Worm (Caenorhabditis elegans) whole organism, early embryonic: Measurements from ENCODE around the gene Y105C5B.9.

Source experiments
- B0310.2 ChIP-seq: sonication (generic microtip); optimal IDR thresholded peaks from 2 replicates; lab custom pipeline; 2016; ENCODE audit warnings: mild to moderate bottlenecking, missing genetic modification characterization, missing compliant biosample characterization
- F13C5.2 ChIP-seq: sonication (generic microtip); optimal IDR thresholded peaks from 2 replicates; lab custom pipeline; 2017; ENCODE audit warnings: mild to moderate bottlenecking, missing genetic modification characterization, inconsistent platforms, missing compliant biosample characterization
- aly-1 ChIP-seq: sonication (generic microtip); optimal IDR thresholded peaks from 2 replicates; lab custom pipeline; 2016; ENCODE audit warnings: missing genetic modification characterization, missing compliant biosample characterization
- ama-1 ChIP-seq: fragments of 150-350 bp; optimal IDR thresholded peaks from 2 replicates; lab custom pipeline; 2014
- ceh-13 ChIP-seq: fragments of 200-800 bp; sonication (Bioruptor generic); optimal IDR thresholded peaks from 2 replicates; lab custom pipeline; 2018; ENCODE audit warnings: mild to moderate bottlenecking, missing genetic modification characterization, missing compliant biosample characterization
- ceh-36 ChIP-seq: sonication (generic microtip); optimal IDR thresholded peaks from 2 replicates; lab custom pipeline; 2016; ENCODE audit warnings: missing genetic modification characterization, inconsistent platforms, missing compliant biosample characterization
- ets-7 ChIP-seq: sonication (generic microtip); optimal IDR thresholded peaks from 2 replicates; lab custom pipeline; 2016; ENCODE audit warnings: missing genotype, missing genetic modification characterization, missing compliant biosample characterization
- flt-1 ChIP-seq: fragments of 200-800 bp; sonication (Bioruptor generic); IDR thresholded peaks from 2 replicates; pipeline ENCODE4 v1.3.6; 2022; ENCODE audit warnings: missing genetic modification characterization, missing compliant biosample characterization
- hmbx-1 ChIP-seq: sonication (generic microtip); optimal IDR thresholded peaks from 2 replicates; lab custom pipeline; 2016; ENCODE audit warnings: mild to moderate bottlenecking, missing genetic modification characterization, missing compliant biosample characterization
- hmg-4 ChIP-seq: fragments of 200-800 bp; sonication (Bioruptor generic); optimal IDR thresholded peaks from 2 replicates; lab custom pipeline; 2018; ENCODE audit warnings: mild to moderate bottlenecking, missing genetic modification characterization, missing compliant biosample characterization
- hnd-1 ChIP-seq: sonication (generic microtip); optimal IDR thresholded peaks from 2 replicates; lab custom pipeline; 2016; ENCODE audit warnings: missing genetic modification characterization, missing compliant biosample characterization
- pes-1 ChIP-seq: fragments of 200-800 bp; sonication (Bioruptor generic); IDR thresholded peaks from 2 replicates; pipeline ENCODE4 v1.3.6; 2022; ENCODE audit warnings: missing genetic modification reagents, missing genetic modification characterization, missing compliant biosample characterization
- scrt-1 ChIP-seq: fragments of 200-800 bp; sonication (Bioruptor generic); IDR thresholded peaks from 2 replicates; pipeline ENCODE4 v1.3.6; 2022; ENCODE audit warnings: missing genetic modification characterization, missing compliant biosample characterization
- sea-1 ChIP-seq: fragments of 200-800 bp; sonication (Bioruptor generic); conservative IDR thresholded peaks from 2 replicates; pipeline ENCODE4 v1.3.6; 2022; ENCODE audit warnings: missing genetic modification characterization, missing compliant biosample characterization
- tbx-11 ChIP-seq: fragments of 200-800 bp; sonication (Bioruptor generic); IDR thresholded peaks from 2 replicates; pipeline ENCODE4 v1.3.6; 2022; ENCODE audit warnings: missing genetic modification characterization, missing compliant biosample characterization
- tbx-37 ChIP-seq: fragments of 200-800 bp; sonication (Bioruptor generic); conservative IDR thresholded peaks from 2 replicates; pipeline ENCODE4 v1.3.6; 2022; ENCODE audit warnings: missing genetic modification reagents, missing genetic modification characterization, missing compliant biosample characterization
- tra-4 ChIP-seq: sonication (generic microtip); optimal IDR thresholded peaks from 2 replicates; lab custom pipeline; 2017; ENCODE audit warnings: missing genetic modification characterization, missing compliant biosample characterization

The Y105C5B.9 gene

DNA sequence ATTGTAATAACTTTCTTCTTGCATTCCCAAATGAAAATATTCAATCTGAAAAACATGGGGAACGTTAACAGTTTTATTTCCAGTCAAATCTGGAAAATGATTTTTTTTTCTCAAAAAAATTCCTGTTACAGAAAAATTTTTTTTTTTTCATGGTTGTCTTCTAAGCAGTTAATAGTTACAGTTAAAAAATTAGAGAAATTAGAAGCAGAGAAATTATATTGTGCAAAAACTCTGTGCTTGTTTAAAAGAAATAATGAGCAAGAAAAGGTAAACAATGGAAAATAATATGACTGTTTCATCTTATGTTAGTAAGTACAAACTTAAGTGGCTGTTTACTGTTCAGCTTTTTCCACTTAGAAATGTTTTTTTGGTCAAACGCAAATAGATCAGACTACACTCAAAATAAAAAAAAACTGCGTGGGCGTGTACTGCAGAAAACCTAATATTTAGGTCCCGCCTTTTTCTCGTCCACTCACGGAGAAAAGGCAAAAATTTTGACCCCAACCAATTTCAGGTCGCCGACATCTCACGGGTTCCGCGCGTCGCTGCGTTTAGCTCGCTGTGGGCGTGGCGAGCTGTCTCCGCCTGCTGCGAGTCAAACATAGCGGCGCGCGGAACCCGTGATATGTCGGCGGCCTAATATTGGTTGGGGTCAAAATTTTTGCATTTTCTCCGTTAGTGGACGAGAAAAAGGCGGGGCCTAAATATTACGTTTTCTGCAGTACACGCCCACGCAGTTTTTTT is 20.6 kb downstream of the Y105C5B.9 start, which contains the start of gene ifas-3:
TSS of gene ifas-3 (minus strand) at position 51 of the 744 bp plus-strand sequence.
- no peak for TF ChIP-seq tbx-37 (GFP tag; lab: Robert Waterston, UW)
- no peak for TF ChIP-seq tra-4 (tag; lab: Kevin White, UChicago)
- TF ChIP-seq tbx-11 (GFP tag; lab: Robert Waterston, UW) = no peak
- no peak for TF ChIP-seq hnd-1 (tag; lab: Kevin White, UChicago)
- TF ChIP-seq flt-1 (GFP tag; lab: Robert Waterston, UW) = no peak
- no peak for TF ChIP-seq scrt-1
- no peak for TF ChIP-seq hmbx-1 (tag; lab: Kevin White, UChicago)
- no peak for TF ChIP-seq ets-7 (tag; lab: Kevin White, UChicago)
- no peak for TF ChIP-seq aly-1 (tag; lab: Kevin White, UChicago)
- no peak for TF ChIP-seq pes-1 (GFP tag; lab: Robert Waterston, UW)
- TF ChIP-seq ceh-36 (tag; lab: Kevin White, UChicago) = no peak
- TF ChIP-seq hmg-4 (GFP tag; lab: Kevin White, UChicago) = no peak
- TF ChIP-seq sea-1 (GFP tag; lab: Robert Waterston, UW) = no peak

DNA sequence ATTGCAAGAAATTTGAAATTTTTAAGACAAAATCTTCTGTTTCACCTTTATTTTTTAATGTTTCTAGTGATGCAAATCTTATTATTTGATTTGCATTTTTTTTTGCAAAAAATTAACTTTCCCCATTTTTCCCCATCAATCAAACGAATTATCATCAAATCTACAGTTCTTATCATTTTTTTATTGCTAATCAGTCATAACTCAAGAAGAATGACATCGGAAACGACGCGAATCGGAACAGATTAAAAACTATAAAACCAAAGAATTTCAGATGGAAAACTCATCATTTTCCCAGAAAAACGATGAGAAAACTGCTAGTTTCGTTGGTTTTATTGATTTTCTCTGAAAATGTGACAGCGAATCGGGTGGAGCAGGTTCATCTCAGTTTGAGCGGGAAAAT is 21.3 kb downstream of the Y105C5B.9 start, which contains the start of gene Y105C5B.15:
TSS of gene Y105C5B.15 (plus strand) at position 297 of the 400 bp plus-strand sequence.
- TF ChIP-seq B0310.2 (tag; lab: Kevin White, UChicago) (no peak), tbx-11 (GFP tag; lab: Robert Waterston, UW) (no peak), ceh-13 (GFP tag; lab: Kevin White, UChicago) (no peak), ets-7 (tag; lab: Kevin White, UChicago) (no peak), tra-4 (tag; lab: Kevin White, UChicago) (no peak)

DNA sequence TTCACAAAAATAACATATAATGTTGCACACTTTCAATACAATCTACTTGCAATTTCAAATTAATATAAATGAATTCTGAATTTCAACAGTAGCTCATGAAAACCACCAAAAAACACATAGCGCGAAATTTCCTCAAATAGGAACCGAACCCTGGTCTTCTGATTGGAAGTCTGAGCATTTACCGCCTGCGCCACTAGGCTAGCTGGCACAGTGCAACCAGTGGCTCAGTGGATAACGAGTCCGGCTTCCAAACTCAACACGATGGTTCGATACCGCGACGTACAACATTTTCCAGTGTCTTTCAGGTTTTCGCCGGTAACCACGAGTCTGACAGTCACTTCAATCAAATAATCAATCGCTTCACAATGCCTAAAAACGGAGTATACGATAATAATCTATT is 23.3 kb downstream of the Y105C5B.9 start:
- TF ChIP-seq F13C5.2 (tag; lab: Kevin White, UChicago) = no peak
- TF ChIP-seq B0310.2 (tag; lab: Kevin White, UChicago) = no peak
- no peak for TF ChIP-seq hmg-4 (GFP tag; lab: Kevin White, UChicago)
- TF ChIP-seq ama-1 (lab: Kevin White, UChicago) = no peak
- TF ChIP-seq flt-1 (GFP tag; lab: Robert Waterston, UW) = no peak
- no peak for TF ChIP-seq hmbx-1 (tag; lab: Kevin White, UChicago)
- no peak for TF ChIP-seq scrt-1
- no peak for TF ChIP-seq hnd-1 (tag; lab: Kevin White, UChicago)
- TF ChIP-seq tbx-37 (GFP tag; lab: Robert Waterston, UW) = no peak
- no peak for TF ChIP-seq ceh-36 (tag; lab: Kevin White, UChicago)
- TF ChIP-seq ets-7 (tag; lab: Kevin White, UChicago) = no peak
- TF ChIP-seq tra-4 (tag; lab: Kevin White, UChicago) = no peak
- no peak for TF ChIP-seq pes-1 (GFP tag; lab: Robert Waterston, UW)
- no peak for TF ChIP-seq sea-1 (GFP tag; lab: Robert Waterston, UW)
- no peak for TF ChIP-seq ceh-13 (GFP tag; lab: Kevin White, UChicago)
- no peak for TF ChIP-seq tbx-11 (GFP tag; lab: Robert Waterston, UW)
- TF ChIP-seq aly-1 (tag; lab: Kevin White, UChicago) = no peak

DNA sequence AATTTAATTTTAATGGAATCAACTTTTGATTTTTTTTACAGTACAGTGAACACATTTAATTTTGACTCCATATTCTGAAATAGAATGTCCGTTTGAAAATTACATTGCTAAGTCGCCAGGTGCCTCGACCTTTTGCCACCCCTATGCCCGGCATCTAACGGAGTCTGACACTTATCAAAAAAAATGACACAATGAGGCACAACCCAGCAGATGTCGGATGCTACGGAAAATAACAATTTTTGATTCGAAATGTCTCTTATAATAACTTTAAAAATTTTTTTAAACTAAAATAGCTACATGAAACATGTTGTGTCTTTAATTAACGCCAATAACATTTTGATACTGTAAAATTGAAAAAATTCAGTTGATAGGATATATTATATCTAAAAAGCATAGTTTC is 25.0 kb downstream of the Y105C5B.9 start:
- TF ChIP-seq tbx-11 (GFP tag; lab: Robert Waterston, UW) = no peak
- no peak for TF ChIP-seq ceh-36 (tag; lab: Kevin White, UChicago)

DNA sequence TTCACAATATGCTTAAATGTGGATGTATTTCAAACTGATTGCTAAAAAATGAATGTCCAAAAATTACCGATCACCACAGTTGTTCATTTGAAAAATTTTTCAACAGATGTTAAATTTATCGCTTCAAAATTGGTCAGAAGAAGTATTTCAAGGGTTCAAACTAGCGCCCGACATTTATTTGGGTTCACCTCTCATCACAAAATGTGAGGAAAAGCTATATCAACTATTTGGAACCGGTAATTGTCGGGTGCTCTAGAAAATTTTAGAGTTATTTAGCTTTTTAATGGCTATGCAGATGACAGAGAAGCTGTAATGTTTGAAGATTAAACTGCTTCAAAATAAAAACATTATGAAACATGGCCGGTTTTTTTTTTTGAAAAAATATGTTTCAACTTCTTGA is 30.7 kb downstream of the Y105C5B.9 start:
- TF ChIP-seq hnd-1 (tag; lab: Kevin White, UChicago) (no peak), F13C5.2 (tag; lab: Kevin White, UChicago) (no peak), sea-1 (GFP tag; lab: Robert Waterston, UW) (no peak), ets-7 (tag; lab: Kevin White, UChicago) (no peak), hmbx-1 (tag; lab: Kevin White, UChicago) (no peak), tbx-37 (GFP tag; lab: Robert Waterston, UW) (no peak), tra-4 (tag; lab: Kevin White, UChicago) (no peak), tbx-11 (GFP tag; lab: Robert Waterston, UW) (no peak), aly-1 (tag; lab: Kevin White, UChicago) (no peak), scrt-1 (no peak), flt-1 (GFP tag; lab: Robert Waterston, UW) (no peak), hmg-4 (GFP tag; lab: Kevin White, UChicago) (no peak), ceh-36 (tag; lab: Kevin White, UChicago) (no peak), ama-1 (lab: Kevin White, UChicago) (no peak), pes-1 (GFP tag; lab: Robert Waterston, UW) (no peak), ceh-13 (GFP tag; lab: Kevin White, UChicago) (no peak), B0310.2 (tag; lab: Kevin White, UChicago) (no peak)

DNA sequence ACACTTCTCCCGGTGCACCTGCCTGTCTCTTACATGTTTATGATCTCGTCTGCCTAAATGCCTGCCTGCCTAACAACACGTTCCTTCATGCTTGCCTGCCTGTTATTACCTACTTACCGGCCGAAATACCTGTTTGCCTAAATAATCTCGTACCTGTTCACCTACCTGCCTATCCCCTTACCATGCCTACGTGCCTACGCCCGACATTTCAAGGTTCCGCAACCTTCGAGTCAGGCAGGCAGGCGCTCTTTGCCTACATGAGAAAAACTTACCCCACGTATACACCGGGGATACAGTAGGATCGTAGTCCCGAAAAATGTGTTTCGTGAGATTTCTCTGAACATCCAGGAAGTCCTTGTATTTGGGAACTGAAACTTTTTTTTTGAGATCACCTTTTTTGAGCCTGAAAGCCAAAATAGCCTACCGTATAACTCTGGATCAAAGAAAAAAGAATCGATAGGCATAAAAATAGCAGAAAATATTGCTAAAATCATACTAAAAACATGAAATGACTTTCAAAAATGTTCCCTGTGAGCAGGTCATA is 31.9 kb downstream of the Y105C5B.9 start, which contains the start of gene lgc-19:
TSS of gene lgc-19 (minus strand) at position 494 of the 544 bp plus-strand sequence.
- TF ChIP-seq pes-1 (GFP tag; lab: Robert Waterston, UW) (no peak), ama-1 (lab: Kevin White, UChicago) (no peak), B0310.2 (tag; lab: Kevin White, UChicago) (no peak), ets-7 (tag; lab: Kevin White, UChicago) (no peak), hmg-4 (GFP tag; lab: Kevin White, UChicago) (no peak), ceh-36 (tag; lab: Kevin White, UChicago) (no peak)

DNA sequence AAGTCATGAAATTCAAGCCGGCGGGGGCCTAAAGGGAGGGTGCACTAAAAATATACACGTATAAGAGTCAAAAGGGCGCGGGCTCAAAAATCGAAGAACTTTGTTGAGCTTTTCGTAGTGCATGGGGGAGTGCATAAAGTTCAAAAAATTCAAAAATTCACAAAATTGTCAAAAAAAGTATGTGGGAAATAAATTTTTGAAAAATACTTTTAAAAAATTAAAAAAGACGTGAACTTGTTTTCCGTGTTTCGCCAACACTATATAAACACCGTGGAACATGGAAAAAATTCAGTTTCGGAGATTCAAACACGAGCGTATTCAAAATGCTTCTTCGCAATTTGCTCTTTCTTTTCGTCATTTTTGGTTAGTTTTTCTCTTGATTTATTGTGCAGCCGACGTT is 32.4 kb downstream of the Y105C5B.9 start, which contains the start of gene Y105C5B.17:
TSS of gene Y105C5B.17 (plus strand) at position 301 of the 400 bp plus-strand sequence.
- TF ChIP-seq hnd-1 (tag; lab: Kevin White, UChicago) (no peak), tbx-11 (GFP tag; lab: Robert Waterston, UW) (no peak), scrt-1 (no peak), B0310.2 (tag; lab: Kevin White, UChicago) (no peak), ets-7 (tag; lab: Kevin White, UChicago) (no peak), flt-1 (GFP tag; lab: Robert Waterston, UW) (no peak), tra-4 (tag; lab: Kevin White, UChicago) (no peak), hmg-4 (GFP tag; lab: Kevin White, UChicago) (no peak), sea-1 (GFP tag; lab: Robert Waterston, UW) (no peak), tbx-37 (GFP tag; lab: Robert Waterston, UW) (no peak), F13C5.2 (tag; lab: Kevin White, UChicago) (no peak), hmbx-1 (tag; lab: Kevin White, UChicago) (no peak), aly-1 (tag; lab: Kevin White, UChicago) (no peak)
